Worm (Caenorhabditis elegans) whole organism, L4/young adult: ENCODE results near the gene sna-3.

ENCODE experiments used
- W03F9.2 ChIP-seq: fragments of 150-350 bp; optimal IDR thresholded peaks from 2 replicates; lab custom pipeline; 2014; ENCODE audit warnings: missing biosample characterization, missing genetic modification characterization
- dao-5 ChIP-seq: sonication (generic microtip); optimal IDR thresholded peaks from 2 replicates; lab custom pipeline; 2016; ENCODE audit warnings: missing genotype, missing genetic modification characterization, moderate library complexity, missing compliant biosample characterization
- him-1 ChIP-seq: sonication (generic microtip); optimal IDR thresholded peaks from 2 replicates; lab custom pipeline; 2016; ENCODE audit warnings: missing genotype, missing genetic modification reagents, missing genetic modification characterization, missing compliant biosample characterization

- no peak for TF ChIP-seq him-1 (tag; lab: Kevin White, UChicago)
- no peak for TF ChIP-seq dao-5 (tag; lab: Kevin White, UChicago)
- no peak for TF ChIP-seq W03F9.2 (tag; lab: Kevin White, UChicago)
These were observed 39.4 kb downstream of the sna-3 start for ce11 chrIII:6166634-6167033.
